Fruit fly (Drosophila melanogaster) whole organism, embryonic: Measurements from ENCODE around the gene mask.
A peak's percentile ranks its signal among the peaks of the same experiment; 100 is the strongest.

Experiments used
- ATbp ChIP-seq: fragments of 200-800 bp; sonication (Bioruptor generic); optimal IDR thresholded peaks from 2 replicates; lab custom pipeline; 2017; ENCODE audit warnings: missing biosample characterization, mild to moderate bottlenecking, missing genetic modification characterization, missing genetic modification reagents
- Bdp1 ChIP-seq: fragments of 200-800 bp; sonication (Bioruptor generic); optimal IDR thresholded peaks from 3 replicates; lab custom pipeline; 2016; ENCODE audit warnings: missing biosample characterization, missing genetic modification characterization
- BtbVII ChIP-seq: fragments of 200-800 bp; sonication (Bioruptor generic); optimal IDR thresholded peaks from 3 replicates; lab custom pipeline; 2017; ENCODE audit warnings: missing biosample characterization, mild to moderate bottlenecking, missing genetic modification characterization
- CG10565 ChIP-seq: fragments of 200-800 bp; sonication (Bioruptor generic); optimal IDR thresholded peaks from 3 replicates; lab custom pipeline; 2016; ENCODE audit warnings: missing biosample characterization, mild to moderate bottlenecking, missing genetic modification characterization
- CG10959 ChIP-seq: fragments of 200-800 bp; sonication (Bioruptor generic); IDR thresholded peaks from 2 replicates; pipeline ENCODE4 v1.3.6; 2022; ENCODE audit warnings: missing biosample characterization, missing genetic modification characterization
- CG11247 ChIP-seq: fragments of 200-800 bp; sonication (Bioruptor generic); IDR thresholded peaks from 2 replicates; pipeline ENCODE4 v1.3.6; 2022; ENCODE audit warnings: missing biosample characterization, missing genetic modification characterization
- CG13894 ChIP-seq: fragments of 200-800 bp; sonication (Bioruptor generic); optimal IDR thresholded peaks from 3 replicates; lab custom pipeline; 2018; ENCODE audit warnings: missing biosample characterization, mild to moderate bottlenecking, missing genetic modification characterization, moderate library complexity
- CG14710 ChIP-seq: fragments of 200-800 bp; sonication (Bioruptor generic); optimal IDR thresholded peaks from 3 replicates; lab custom pipeline; 2019; ENCODE audit warnings: missing biosample characterization, mild to moderate bottlenecking, missing genetic modification characterization, moderate library complexity
- CG14965 ChIP-seq: fragments of 200-800 bp; sonication (Bioruptor generic); optimal IDR thresholded peaks from 2 replicates; lab custom pipeline; 2016; ENCODE audit warnings: missing biosample characterization, missing genetic modification characterization, borderline replicate concordance
- CG1603 ChIP-seq: fragments of 200-800 bp; sonication (Bioruptor generic); optimal IDR thresholded peaks from 2 replicates; lab custom pipeline; 2019; ENCODE audit warnings: missing biosample characterization, mild to moderate bottlenecking, missing genetic modification characterization, moderate library complexity
- CG17802 ChIP-seq: fragments of 200-800 bp; sonication (Bioruptor generic); optimal IDR thresholded peaks from 2 replicates; lab custom pipeline; 2018; ENCODE audit warnings: missing biosample characterization, mild to moderate bottlenecking, missing genetic modification characterization, moderate library complexity
- CG31388 ChIP-seq: fragments of 200-800 bp; sonication (Bioruptor generic); optimal IDR thresholded peaks from 2 replicates; lab custom pipeline; 2016; ENCODE audit warnings: missing biosample characterization, missing genetic modification characterization
- CG3163 ChIP-seq: fragments of 200-800 bp; sonication (Bioruptor generic); optimal IDR thresholded peaks from 3 replicates; lab custom pipeline; 2016; ENCODE audit warnings: missing biosample characterization, missing genetic modification characterization
- CG33213 ChIP-seq: fragments of 200-800 bp; sonication (Bioruptor generic); optimal IDR thresholded peaks from 3 replicates; lab custom pipeline; 2016; ENCODE audit warnings: missing biosample characterization, missing genetic modification characterization
- CG3847 ChIP-seq: fragments of 200-800 bp; sonication (Bioruptor generic); IDR thresholded peaks from 2 replicates; pipeline ENCODE4 v1.3.6; 2022; ENCODE audit warnings: missing biosample characterization, missing genetic modification characterization
- CG42726 ChIP-seq: fragments of 200-800 bp; sonication (Bioruptor generic); IDR thresholded peaks from 2 replicates; pipeline ENCODE4 v1.3.6; 2022; ENCODE audit warnings: missing biosample characterization, missing genetic modification characterization; ENCODE audit not compliant: partially characterized antibody
- CG4730 ChIP-seq: fragments of 200-800 bp; sonication (Bioruptor generic); IDR thresholded peaks from 2 replicates; pipeline ENCODE4 v1.3.6; 2022; ENCODE audit warnings: missing biosample characterization, missing genetic modification characterization
- CG6683 ChIP-seq: fragments of 200-800 bp; sonication (Bioruptor generic); optimal IDR thresholded peaks from 2 replicates; lab custom pipeline; 2017; ENCODE audit warnings: missing biosample characterization, mild to moderate bottlenecking, missing genetic modification characterization, missing genetic modification reagents
- CG6765 ChIP-seq: fragments of 200-800 bp; sonication (Bioruptor generic); optimal IDR thresholded peaks from 3 replicates; lab custom pipeline; 2017; ENCODE audit warnings: missing biosample characterization, mild to moderate bottlenecking, missing genetic modification characterization
- CG6813 ChIP-seq: fragments of 200-800 bp; sonication (Bioruptor generic); optimal IDR thresholded peaks from 2 replicates; lab custom pipeline; 2017; ENCODE audit warnings: missing biosample characterization, missing genetic modification characterization, mild to moderate bottlenecking, moderate library complexity, missing genetic modification reagents
- D19A ChIP-seq: fragments of 200-800 bp; optimal IDR thresholded peaks from 3 replicates; lab custom pipeline; 2019; ENCODE audit warnings: missing biosample characterization, mild to moderate bottlenecking, missing genetic modification characterization, moderate library complexity
- Dip3 ChIP-seq: fragments of 200-800 bp; sonication (Bioruptor generic); optimal IDR thresholded peaks from 3 replicates; lab custom pipeline; 2016; ENCODE audit warnings: missing biosample characterization, missing genetic modification characterization
- Gsc ChIP-seq: fragments of 200-800 bp; sonication (Bioruptor generic); IDR thresholded peaks from 2 replicates; pipeline ENCODE4 v1.3.6; 2022; ENCODE audit warnings: missing biosample characterization, missing genetic modification characterization
- HmgZ ChIP-seq: fragments of 200-800 bp; sonication (Bioruptor generic); optimal IDR thresholded peaks from 2 replicates; lab custom pipeline; 2018; ENCODE audit warnings: missing biosample characterization, mild to moderate bottlenecking, missing genetic modification characterization
- Jarid2 ChIP-seq: fragments of 200-800 bp; sonication (Bioruptor generic); optimal IDR thresholded peaks from 3 replicates; lab custom pipeline; 2017; ENCODE audit warnings: mild to moderate bottlenecking, missing biosample characterization, missing genetic modification reagents, missing genetic modification characterization
- Nf-YB ChIP-seq: fragments of 200-800 bp; sonication (Bioruptor generic); optimal IDR thresholded peaks from 3 replicates; lab custom pipeline; 2019; ENCODE audit warnings: missing biosample characterization, mild to moderate bottlenecking, missing genetic modification characterization, moderate library complexity
- Rfx ChIP-seq: fragments of 200-800 bp; sonication (Bioruptor generic); IDR thresholded peaks from 2 replicates; pipeline ENCODE4 v1.3.6; 2022; ENCODE audit warnings: missing biosample characterization, missing genetic modification characterization
- Sry-β ChIP-seq: fragments of 200-800 bp; sonication (Bioruptor generic); optimal IDR thresholded peaks from 2 replicates; lab custom pipeline; 2018; ENCODE audit warnings: missing biosample characterization, mild to moderate bottlenecking, missing genetic modification characterization, moderate library complexity
- btn ChIP-seq: fragments of 200-800 bp; sonication (Bioruptor generic); optimal IDR thresholded peaks from 2 replicates; lab custom pipeline; 2016; ENCODE audit warnings: missing biosample characterization, missing genetic modification characterization
- chm ChIP-seq: fragments of 200-800 bp; sonication (Bioruptor generic); IDR thresholded peaks from 2 replicates; pipeline ENCODE4 v1.3.6; 2022; ENCODE audit warnings: missing biosample characterization, missing genetic modification characterization
- croc ChIP-seq: fragments of 200-800 bp; sonication (Bioruptor generic); conservative IDR thresholded peaks from 3 replicates; pipeline ENCODE4 v1.3.6; 2022; ENCODE audit warnings: missing biosample characterization, missing genetic modification characterization
- danr ChIP-seq: fragments of 200-800 bp; sonication (Bioruptor generic); IDR thresholded peaks from 2 replicates; pipeline ENCODE4 v1.3.6; 2022; ENCODE audit warnings: missing biosample characterization, missing genetic modification characterization
- fru ChIP-seq: fragments of >200 bp; optimal IDR thresholded peaks from 2 replicates; lab custom pipeline; 2017
- hbn ChIP-seq: fragments of 200-800 bp; sonication (Bioruptor generic); IDR thresholded peaks from 2 replicates; pipeline ENCODE4 v1.3.6; 2022; ENCODE audit warnings: missing biosample characterization, missing genetic modification characterization; ENCODE audit not compliant: partially characterized antibody
- ind ChIP-seq: fragments of 200-800 bp; sonication (Bioruptor generic); optimal IDR thresholded peaks from 3 replicates; lab custom pipeline; 2016; ENCODE audit warnings: missing biosample characterization, missing genetic modification characterization
- lola ChIP-seq, 3 experiments: fragments of >200 bp in 2 of 3; fragments of 200-800 bp in 1 of 3; sonication (Bioruptor generic) in 1 of 3; optimal IDR thresholded peaks; 2 replicates each; lab custom pipeline; 2017 to 2019; ENCODE audit warnings: missing biosample characterization in 3 of 3, missing genetic modification characterization in 3 of 3, mild to moderate bottlenecking in 1 of 3, moderate library complexity in 1 of 3
- mirr ChIP-seq: fragments of 200-800 bp; sonication (Bioruptor generic); optimal IDR thresholded peaks from 3 replicates; lab custom pipeline; 2018; ENCODE audit warnings: missing biosample characterization, mild to moderate bottlenecking, missing genetic modification characterization
- pan ChIP-seq, 4 experiments: fragments of >200 bp in 3 of 4; fragments of 200-800 bp in 1 of 4; sonication (Bioruptor generic) in 1 of 4; optimal IDR thresholded peaks in 3 of 4; IDR thresholded peaks in 1 of 4; 2 replicates each; pipeline versions ENCODE4 v1.3.6 to Lab custom; 2017 to 2022; ENCODE audit warnings: missing biosample characterization in 2 of 4, missing genetic modification characterization in 2 of 4, mixed read lengths in 1 of 4
- psq ChIP-seq: fragments of 200-800 bp; sonication (Bioruptor generic); optimal IDR thresholded peaks from 2 replicates; lab custom pipeline; 2017; ENCODE audit warnings: missing biosample characterization, missing genetic modification characterization
- pum ChIP-seq: fragments of 200-800 bp; sonication (Bioruptor generic); optimal IDR thresholded peaks from 2 replicates; lab custom pipeline; 2016; ENCODE audit warnings: missing biosample characterization, missing genetic modification characterization
- sens ChIP-seq: fragments of 200-800 bp; sonication (Bioruptor generic); peaks from one replicate; lab custom pipeline; 2016; ENCODE audit warnings: missing biosample characterization, missing genetic modification characterization
- sisA ChIP-seq: fragments of 200-800 bp; sonication (Bioruptor generic); IDR thresholded peaks from 2 replicates; pipeline ENCODE4 v1.3.6; 2022; ENCODE audit warnings: missing biosample characterization, missing genetic modification characterization
- slbo ChIP-seq: fragments of 200-800 bp; sonication (Bioruptor generic); IDR thresholded peaks from 2 replicates; pipeline ENCODE4 v1.3.6; 2022; ENCODE audit warnings: missing biosample characterization, missing genetic modification characterization
- slp2 ChIP-seq: fragments of 200-800 bp; sonication (Bioruptor generic); optimal IDR thresholded peaks from 2 replicates; lab custom pipeline; 2016; ENCODE audit warnings: missing biosample characterization, missing genetic modification characterization
- toy ChIP-seq: fragments of 200-800 bp; sonication (Bioruptor generic); IDR thresholded peaks from 2 replicates; pipeline ENCODE4 v1.3.6; 2022; ENCODE audit warnings: missing biosample characterization, missing genetic modification characterization
- unc-4 ChIP-seq: fragments of 200-800 bp; sonication (Bioruptor generic); IDR thresholded peaks from 2 replicates; pipeline ENCODE4 v1.3.6; 2022; ENCODE audit warnings: missing biosample characterization, missing genetic modification characterization; ENCODE audit not compliant: partially characterized antibody
- zen2 ChIP-seq: fragments of 200-800 bp; sonication (Bioruptor generic); IDR thresholded peaks from 3 replicates; pipeline ENCODE4 v1.3.6; 2022; ENCODE audit warnings: missing biosample characterization, missing genetic modification characterization; ENCODE audit not compliant: partially characterized antibody
- zf30C ChIP-seq: fragments of 200-800 bp; sonication (Bioruptor generic); optimal IDR thresholded peaks from 3 replicates; lab custom pipeline; 2018; ENCODE audit warnings: missing biosample characterization, mild to moderate bottlenecking, missing genetic modification characterization

Gene mask

DNA sequence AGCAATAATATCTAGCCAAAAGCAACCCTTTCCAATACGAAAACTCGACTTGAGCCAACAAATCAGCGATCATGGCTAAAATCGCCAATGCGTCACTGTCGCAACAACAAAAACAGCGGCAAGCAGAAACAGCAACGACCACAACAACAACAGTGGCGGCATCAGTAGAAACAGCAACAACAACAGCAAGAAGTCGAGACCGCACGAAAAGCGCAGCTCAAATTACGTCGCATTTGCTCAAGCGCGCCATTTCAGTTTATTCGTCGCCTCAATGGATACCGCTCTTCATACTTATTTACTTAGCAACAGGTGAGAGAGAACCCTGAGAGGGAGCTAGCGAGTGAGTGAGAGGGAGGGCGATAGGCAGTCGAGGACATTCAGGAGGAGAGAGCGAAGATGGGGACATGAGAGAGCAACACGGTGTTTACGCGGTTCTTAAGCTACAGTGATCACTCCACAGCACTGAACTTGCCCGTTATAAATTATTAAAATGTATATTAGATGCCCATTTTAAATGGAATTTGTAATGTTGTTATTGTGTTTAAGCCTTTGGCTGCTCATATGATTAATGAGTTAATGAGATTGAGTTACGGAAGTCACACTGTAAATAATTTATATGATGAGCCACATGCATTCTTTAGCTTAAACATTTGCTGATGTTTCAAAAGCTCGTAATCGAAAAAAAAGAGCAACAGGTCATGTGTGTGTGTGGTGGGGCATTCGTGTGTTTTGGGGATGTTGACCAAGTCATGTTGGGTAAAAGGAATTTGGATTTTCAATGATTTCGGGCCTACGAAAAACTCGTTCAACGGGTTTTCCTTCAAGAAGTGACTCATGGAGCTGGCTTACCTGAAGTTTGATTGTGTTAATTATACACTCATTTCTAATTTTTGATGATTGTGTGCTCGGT lies 65.4 kb downstream of the mask start (continued):
- TF ChIP-seq CG6813 (GFP tag; lab: Kevin White, UChicago) = peak; percentile 54
- TF ChIP-seq zen2 = no peak
- peak; percentile 71 for TF ChIP-seq danr (GFP tag; lab: Robert Waterston, UW)
- peak; percentile 76 for TF ChIP-seq CG4730 (GFP tag; lab: Robert Waterston, UW)
- no peak for TF ChIP-seq CG14965 (GFP tag; lab: Kevin White, UChicago)
- no peak for TF ChIP-seq fru
- TF ChIP-seq BtbVII (GFP tag; lab: Kevin White, UChicago) = peak; percentile 69
- TF ChIP-seq psq = no peak
- peak; percentile 73 for TF ChIP-seq CG3847
- no peak for TF ChIP-seq CG6765 (GFP tag; lab: Kevin White, UChicago)
- TF ChIP-seq CG13894 (tag; lab: Kevin White, UChicago) = no peak
- peak; percentile 84 for TF ChIP-seq chm
- TF ChIP-seq slp2 (GFP tag; lab: Kevin White, UChicago) = peak; percentile 65
- TF ChIP-seq CG17802 (tag; lab: Kevin White, UChicago) = peak; percentile 12
- TF ChIP-seq croc (GFP tag; lab: Robert Waterston, UW) = no peak; the same call in 2 of the 3 replicates
- TF ChIP-seq CG1603 (tag; lab: Kevin White, UChicago) = peak; percentile 89
- TF ChIP-seq unc-4 = no peak
- no peak for TF ChIP-seq Sry-β (GFP tag; lab: Kevin White, UChicago)
- TF ChIP-seq ind = peak; percentile 63
- TF ChIP-seq Dip3 (GFP tag; lab: Kevin White, UChicago) = peak; percentile 80
- peak; percentile 71 for TF ChIP-seq CG33213 (GFP tag; lab: Kevin White, UChicago)
- peak; percentile 59 for TF ChIP-seq HmgZ
- TF ChIP-seq D19A (tag; lab: Kevin White, UChicago) = peak; percentile 60
- TF ChIP-seq CG10959 (GFP tag; lab: Robert Waterston, UW) = peak; percentile 83
- no peak for TF ChIP-seq btn (GFP tag; lab: Kevin White, UChicago)
- peak; percentile 75 for TF ChIP-seq CG11247 (GFP tag; lab: Robert Waterston, UW)
- TF ChIP-seq zf30C (GFP tag; lab: Kevin White, UChicago) = no peak
- TF ChIP-seq CG31388 (GFP tag; lab: Kevin White, UChicago) = peak; percentile 22
- peak; percentile 67 for TF ChIP-seq CG14710 (tag; lab: Kevin White, UChicago)
- peak; percentile 87 for TF ChIP-seq slbo (GFP tag; lab: Robert Waterston, UW)
- TF ChIP-seq sens = peak; percentile 96
- no peak for TF ChIP-seq Jarid2 (GFP tag; lab: Kevin White, UChicago)
- peak; percentile 67 for TF ChIP-seq sisA (GFP tag; lab: Robert Waterston, UW)
- peak; percentile 62 for TF ChIP-seq pum (GFP tag; lab: Kevin White, UChicago)
- TF ChIP-seq Gsc (GFP tag; lab: Robert Waterston, UW) = no peak
- TF ChIP-seq Bdp1 (GFP tag; lab: Kevin White, UChicago) = peak; percentile 52
- peak; percentile 44 for TF ChIP-seq Nf-YB (GFP tag; lab: Kevin White, UChicago)
- TF ChIP-seq CG10565 = no peak
- TF ChIP-seq lola (GFP tag; optimal IDR thresholded peaks at IDR 0.05; lab: Kevin White, UChicago) = peak in 1 of 3 experiments; percentile 78
- 0 out of 2 replicates have a peak, but pooled peaks have one; percentile 29 for TF ChIP-seq toy (GFP tag; lab: Robert Waterston, UW)
- TF ChIP-seq hbn (GFP tag; lab: Robert Waterston, UW) = no peak
- TF ChIP-seq ATbp (GFP tag; lab: Kevin White, UChicago) = peak; percentile 65
- TF ChIP-seq CG6683 (GFP tag; lab: Kevin White, UChicago) = no peak
- no peak for TF ChIP-seq pan (optimal IDR thresholded peaks at IDR 0.05; lab: Kevin White, UChicago)
- TF ChIP-seq pan (GFP tag; optimal IDR thresholded peaks at IDR 0.05 in 1 of 2, IDR thresholded peaks at IDR 0.05 in 1 of 2) = peak in 1 of 2 experiments; percentile 88
- TF ChIP-seq CG42726 = no peak
- TF ChIP-seq CG3163 (GFP tag; lab: Kevin White, UChicago) = peak; percentile 34
- TF ChIP-seq Rfx = peak; percentile 90
- peak; percentile 42 for TF ChIP-seq mirr (GFP tag; lab: Kevin White, UChicago)
